Fruit fly (Drosophila melanogaster): ENCODE results near the gene CG14564.

DNA sequence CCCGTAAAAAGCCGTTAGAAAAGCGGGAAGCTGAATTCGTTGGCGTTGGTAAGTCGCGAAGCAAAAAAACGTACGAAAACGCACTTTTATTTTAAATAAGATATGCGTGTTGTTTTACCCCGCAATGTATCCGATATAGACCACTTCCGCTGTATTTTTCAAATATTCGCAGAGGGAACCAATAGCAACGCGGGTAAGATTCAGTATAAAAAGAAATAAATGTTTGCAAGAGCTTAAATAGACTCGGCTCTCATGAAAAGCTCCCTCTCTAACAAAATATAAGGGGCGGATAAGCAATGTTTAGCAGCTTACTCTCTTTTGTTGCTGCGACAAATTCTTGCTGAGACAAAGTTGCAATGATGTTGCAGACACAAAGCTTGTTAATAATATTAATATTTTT is 13.4 kb downstream of the CG14564 start, which contains the start of gene Syn1:
- no peak for TF ChIP-seq CTCF (optimal IDR thresholded peaks at IDR 0.05)
- TF ChIP-seq CG8478 (optimal IDR thresholded peaks at IDR 0.05), result no peak

Data from S2 (cell line).